Worm (Caenorhabditis elegans): ENCODE measurements around the gene pdi-6.

- no peak for TF ChIP-seq pag-3 (tag; optimal IDR thresholded peaks at IDR 0.05; ENCODE audit: borderline replicate concordance)
- TF ChIP-seq pha-2 (tag; optimal IDR thresholded peaks at IDR 0.05): no peak
- no peak for TF ChIP-seq hlh-6 (tag; optimal IDR thresholded peaks at IDR 0.05)
- TF ChIP-seq nhr-11 (tag; optimal IDR thresholded peaks at IDR 0.05): no peak
- no peak for TF ChIP-seq nfya-1 (tag; optimal IDR thresholded peaks at IDR 0.05)
- no peak for TF ChIP-seq nhr-232 (tag; optimal IDR thresholded peaks at IDR 0.05)
- TF ChIP-seq unc-55 (GFP tag; optimal IDR thresholded peaks at IDR 0.05): no peak
- no peak for TF ChIP-seq lin-11 (tag; optimal IDR thresholded peaks at IDR 0.05)
- no peak for TF ChIP-seq tbx-2 (tag; optimal IDR thresholded peaks at IDR 0.05)
- no peak for TF ChIP-seq K02D7.2 (tag; optimal IDR thresholded peaks at IDR 0.05)
These were observed 33.1 kb upstream of the pdi-6 start, which contains the start of gene C36B7.3 for ce11 chrX:7101477-7101876.

Measured in whole organism, late embryonic.